Fruit fly (Drosophila melanogaster) whole organism, embryonic: ENCODE results near the gene HHEX.

Source experiments
- CG10147 ChIP-seq: fragments of 200-800 bp; sonication (Bioruptor generic); optimal IDR thresholded peaks from 2 replicates; lab custom pipeline; 2019; ENCODE audit warnings: missing biosample characterization, mild to moderate bottlenecking, missing genetic modification characterization, moderate library complexity
- CG11695 ChIP-seq: fragments of 200-800 bp; sonication (Bioruptor generic); IDR thresholded peaks from 3 replicates; pipeline ENCODE4 v1.3.6; 2022; ENCODE audit warnings: missing biosample characterization, missing genetic modification characterization
- CG12659 ChIP-seq: fragments of 200-800 bp; sonication (Bioruptor generic); optimal IDR thresholded peaks from 3 replicates; lab custom pipeline; 2017; ENCODE audit warnings: mild to moderate bottlenecking, missing biosample characterization, missing genetic modification reagents, missing genetic modification characterization
- CG12769 ChIP-seq: fragments of 200-800 bp; sonication (Bioruptor generic); optimal IDR thresholded peaks from 2 replicates; lab custom pipeline; 2019; ENCODE audit warnings: missing biosample characterization, mild to moderate bottlenecking, missing genetic modification characterization, moderate library complexity
- CG13296 ChIP-seq: fragments of 200-800 bp; sonication (Bioruptor generic); optimal IDR thresholded peaks from 3 replicates; lab custom pipeline; 2018; ENCODE audit warnings: missing biosample characterization, mild to moderate bottlenecking, missing genetic modification characterization
- CG2678 ChIP-seq: fragments of 200-800 bp; sonication (Bioruptor generic); optimal IDR thresholded peaks from 3 replicates; lab custom pipeline; 2019; ENCODE audit warnings: missing biosample characterization, mild to moderate bottlenecking, missing genetic modification characterization, moderate library complexity
- CG2712 ChIP-seq: fragments of 200-800 bp; optimal IDR thresholded peaks from 3 replicates; lab custom pipeline; 2019; ENCODE audit warnings: missing biosample characterization, mild to moderate bottlenecking, missing genetic modification characterization, moderate library complexity
- CG32767 ChIP-seq: fragments of 200-800 bp; sonication (Bioruptor generic); IDR thresholded peaks from 2 replicates; pipeline ENCODE4 v1.3.6; 2022; ENCODE audit warnings: missing biosample characterization, missing genetic modification characterization
- CG3838 ChIP-seq: fragments of 200-800 bp; sonication (Bioruptor generic); optimal IDR thresholded peaks from 3 replicates; lab custom pipeline; 2016; ENCODE audit warnings: missing biosample characterization, missing genetic modification characterization
- CG42726 ChIP-seq: fragments of 200-800 bp; sonication (Bioruptor generic); IDR thresholded peaks from 2 replicates; pipeline ENCODE4 v1.3.6; 2022; ENCODE audit warnings: missing biosample characterization, missing genetic modification characterization; ENCODE audit not compliant: partially characterized antibody
- CG4404 ChIP-seq: fragments of 200-800 bp; sonication (Bioruptor generic); IDR thresholded peaks from 2 replicates; pipeline ENCODE4 v1.3.6; 2022; ENCODE audit warnings: missing biosample characterization, missing genetic modification characterization
- CG7271 ChIP-seq: fragments of 200-800 bp; sonication (Bioruptor generic); optimal IDR thresholded peaks from 2 replicates; lab custom pipeline; 2018; ENCODE audit warnings: missing biosample characterization, mild to moderate bottlenecking, missing genetic modification characterization, moderate library complexity
- CG7987 ChIP-seq: fragments of 200-800 bp; sonication (Bioruptor generic); optimal IDR thresholded peaks from 2 replicates; lab custom pipeline; 2018; ENCODE audit warnings: missing biosample characterization, mild to moderate bottlenecking, missing genetic modification characterization, moderate library complexity
- D19B ChIP-seq: fragments of 200-800 bp; sonication (Bioruptor generic); optimal IDR thresholded peaks from 2 replicates; lab custom pipeline; 2017; ENCODE audit warnings: missing biosample characterization, mild to moderate bottlenecking, missing genetic modification characterization
- Dip3 ChIP-seq: fragments of 200-800 bp; sonication (Bioruptor generic); optimal IDR thresholded peaks from 3 replicates; lab custom pipeline; 2016; ENCODE audit warnings: missing biosample characterization, missing genetic modification characterization
- Ets65A ChIP-seq: fragments of 200-800 bp; sonication (Bioruptor generic); peaks from one replicate; lab custom pipeline; 2016; ENCODE audit warnings: missing biosample characterization, missing genetic modification characterization
- HLH4C ChIP-seq: fragments of 200-800 bp; sonication (Bioruptor generic); IDR thresholded peaks from 3 replicates; pipeline ENCODE4 v1.3.6; 2022; ENCODE audit warnings: missing biosample characterization, missing genetic modification characterization; ENCODE audit not compliant: partially characterized antibody
- MBD-R2 ChIP-seq: fragments of 200-800 bp; sonication (Bioruptor generic); IDR thresholded peaks from 2 replicates; pipeline ENCODE4 v1.3.6; 2022; ENCODE audit warnings: missing biosample characterization, missing genetic modification characterization
- Med ChIP-seq: fragments of 200-800 bp; sonication (Bioruptor generic); peaks from one replicate; lab custom pipeline; 2016; ENCODE audit warnings: missing biosample characterization, missing genetic modification characterization, mild to moderate bottlenecking, inconsistent platforms, moderate library complexity
- NC2β ChIP-seq: fragments of 200-800 bp; sonication (Bioruptor generic); optimal IDR thresholded peaks from 2 replicates; lab custom pipeline; 2016; ENCODE audit warnings: missing biosample characterization, missing genetic modification characterization
- Nf-YB ChIP-seq: fragments of 200-800 bp; sonication (Bioruptor generic); optimal IDR thresholded peaks from 3 replicates; lab custom pipeline; 2019; ENCODE audit warnings: missing biosample characterization, mild to moderate bottlenecking, missing genetic modification characterization, moderate library complexity
- NfI ChIP-seq: fragments of 200-800 bp; sonication (Bioruptor generic); optimal IDR thresholded peaks from 3 replicates; lab custom pipeline; 2018; ENCODE audit warnings: missing biosample characterization, mild to moderate bottlenecking, missing genetic modification characterization, moderate library complexity
- Sin3A ChIP-seq: fragments of >200 bp; optimal IDR thresholded peaks from 2 replicates; lab custom pipeline; 2018
- Sry-δ ChIP-seq: fragments of 200-800 bp; sonication (Bioruptor generic); optimal IDR thresholded peaks from 2 replicates; lab custom pipeline; 2016; ENCODE audit warnings: missing biosample characterization, missing genetic modification characterization
- Xbp1 ChIP-seq: fragments of 200-800 bp; sonication (Bioruptor generic); optimal IDR thresholded peaks from 3 replicates; lab custom pipeline; 2016; ENCODE audit warnings: missing biosample characterization, mild to moderate bottlenecking, missing genetic modification characterization
- Xrp1 ChIP-seq: fragments of 200-800 bp; sonication (Bioruptor generic); IDR thresholded peaks from 2 replicates; pipeline ENCODE4 v1.3.6; 2022; ENCODE audit warnings: missing biosample characterization, missing genetic modification characterization
- ase ChIP-seq: fragments of 200-800 bp; sonication (Bioruptor generic); IDR thresholded peaks from 3 replicates; pipeline ENCODE4 v1.3.6; 2022; ENCODE audit warnings: missing biosample characterization, missing genetic modification characterization
- cas ChIP-seq: fragments of 200-800 bp; sonication (Bioruptor generic); IDR thresholded peaks from 2 replicates; pipeline ENCODE4 v1.3.6; 2022; ENCODE audit warnings: missing biosample characterization, missing genetic modification characterization
- chif ChIP-seq, 2 experiments: fragments of 200-800 bp; sonication (Bioruptor generic); optimal IDR thresholded peaks; 3 replicates each; lab custom pipeline; 2016; ENCODE audit warnings: missing biosample characterization in 2 of 2, missing genetic modification characterization in 2 of 2
- cwo ChIP-seq: fragments of 200-800 bp; sonication (Bioruptor generic); optimal IDR thresholded peaks from 3 replicates; lab custom pipeline; 2017; ENCODE audit warnings: missing biosample characterization, missing genetic modification characterization, mild to moderate bottlenecking, moderate library complexity, missing genetic modification reagents
- emc ChIP-seq: fragments of 200-800 bp; sonication (Bioruptor generic); optimal IDR thresholded peaks from 2 replicates; lab custom pipeline; 2016; ENCODE audit warnings: missing biosample characterization, missing genetic modification characterization
- ems ChIP-seq: fragments of 200-800 bp; sonication (Bioruptor generic); optimal IDR thresholded peaks from 3 replicates; lab custom pipeline; 2016; ENCODE audit warnings: missing biosample characterization, missing genetic modification characterization
- ftz-f1 ChIP-seq: fragments of 200-800 bp; sonication (Bioruptor generic); optimal IDR thresholded peaks from 2 replicates; lab custom pipeline; 2016; ENCODE audit warnings: missing biosample characterization, missing genetic modification characterization
- gcm ChIP-seq: fragments of 200-800 bp; sonication (Bioruptor generic); optimal IDR thresholded peaks from 2 replicates; lab custom pipeline; 2019; ENCODE audit warnings: missing biosample characterization, mild to moderate bottlenecking, missing genetic modification characterization, moderate library complexity
- her ChIP-seq: fragments of 200-800 bp; sonication (Bioruptor generic); optimal IDR thresholded peaks from 2 replicates; lab custom pipeline; 2016; ENCODE audit warnings: missing biosample characterization, missing genetic modification characterization
- inv ChIP-seq: fragments of 200-800 bp; sonication (Bioruptor generic); IDR thresholded peaks from 2 replicates; pipeline ENCODE4 v1.3.6; 2022; ENCODE audit warnings: missing biosample characterization, missing genetic modification characterization; ENCODE audit not compliant: partially characterized antibody
- kah ChIP-seq: fragments of 200-800 bp; sonication (Bioruptor generic); optimal IDR thresholded peaks from 2 replicates; lab custom pipeline; 2018; ENCODE audit warnings: missing biosample characterization, mild to moderate bottlenecking, missing genetic modification characterization
- lab ChIP-seq: fragments of 200-800 bp; sonication (Bioruptor generic); optimal IDR thresholded peaks from 3 replicates; lab custom pipeline; 2017; ENCODE audit warnings: missing biosample characterization, missing genetic modification characterization, mild to moderate bottlenecking, moderate library complexity, missing genetic modification reagents
- nerfin-1 ChIP-seq: fragments of 200-800 bp; sonication (Bioruptor generic); optimal IDR thresholded peaks from 3 replicates; lab custom pipeline; 2019; ENCODE audit warnings: missing biosample characterization, mild to moderate bottlenecking, missing genetic modification characterization, moderate library complexity
- phol ChIP-seq: fragments of 200-800 bp; sonication (Bioruptor generic); optimal IDR thresholded peaks from 3 replicates; lab custom pipeline; 2018; ENCODE audit warnings: missing biosample characterization, mild to moderate bottlenecking, missing genetic modification characterization, moderate library complexity
- sd ChIP-seq: fragments of 200-800 bp; sonication (Bioruptor generic); optimal IDR thresholded peaks from 3 replicates; lab custom pipeline; 2018; ENCODE audit warnings: missing biosample characterization, mild to moderate bottlenecking, missing genetic modification characterization, moderate library complexity
- sim ChIP-seq: fragments of 200-800 bp; sonication (Bioruptor generic); IDR thresholded peaks from 2 replicates; pipeline ENCODE4 v1.3.6; 2022; ENCODE audit warnings: missing biosample characterization, missing genetic modification characterization
- slbo ChIP-seq: fragments of 200-800 bp; sonication (Bioruptor generic); IDR thresholded peaks from 2 replicates; pipeline ENCODE4 v1.3.6; 2022; ENCODE audit warnings: missing biosample characterization, missing genetic modification characterization
- sob ChIP-seq: fragments of 200-800 bp; sonication (Bioruptor generic); IDR thresholded peaks from 2 replicates; pipeline ENCODE4 v1.3.6; 2022; ENCODE audit warnings: missing biosample characterization, missing genetic modification characterization
- tin ChIP-seq: fragments of 200-800 bp; sonication (Bioruptor generic); optimal IDR thresholded peaks from 3 replicates; lab custom pipeline; 2016; ENCODE audit warnings: missing biosample characterization, missing genetic modification characterization
- unc-4 ChIP-seq: fragments of 200-800 bp; sonication (Bioruptor generic); IDR thresholded peaks from 2 replicates; pipeline ENCODE4 v1.3.6; 2022; ENCODE audit warnings: missing biosample characterization, missing genetic modification characterization; ENCODE audit not compliant: partially characterized antibody
- vfl ChIP-seq: fragments of 200-800 bp; sonication (Bioruptor generic); optimal IDR thresholded peaks from 2 replicates; lab custom pipeline; 2016; ENCODE audit warnings: missing biosample characterization, missing genetic modification characterization
- yki ChIP-seq: fragments of >200 bp; optimal IDR thresholded peaks from 3 replicates; lab custom pipeline; 2018
- zen ChIP-seq: fragments of 200-800 bp; sonication (Bioruptor generic); optimal IDR thresholded peaks from 3 replicates; lab custom pipeline; 2018; ENCODE audit warnings: missing biosample characterization, mild to moderate bottlenecking, missing genetic modification characterization, moderate library complexity

HHEX gene

DNA sequence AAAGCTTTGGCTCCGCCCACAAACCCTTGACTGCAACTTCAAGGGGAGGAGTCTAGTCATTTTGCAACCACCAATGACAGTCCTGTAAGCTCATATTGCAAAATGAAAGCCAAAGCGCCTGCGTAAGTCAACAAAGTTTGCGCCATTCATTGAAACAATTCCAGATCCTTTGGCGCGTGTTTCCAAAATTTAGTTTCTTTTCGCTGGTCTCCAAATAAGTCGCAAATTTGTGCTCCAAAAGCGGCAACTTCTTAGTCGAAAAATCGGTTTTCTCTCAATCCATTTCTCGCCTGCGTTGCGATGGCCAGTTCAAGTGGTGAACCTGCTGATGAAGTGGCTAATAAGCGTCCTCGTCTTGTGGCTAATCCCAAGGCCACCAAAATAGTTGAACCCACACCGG, 7.0 kb downstream of the HHEX start, which contains the start of gene dmrt93B:
TSS of gene dmrt93B (plus strand) at position 301 of the 400 bp plus-strand sequence.
- TF ChIP-seq Sin3A (lab: Kevin White, UChicago) (no peak), HLH4C (GFP tag; lab: Robert Waterston, UW) (no peak), CG42726 (no peak), Nf-YB (GFP tag; lab: Kevin White, UChicago) (peak; percentile 7)
- TF ChIP-seq, all 482 proteins: peak for 1

DNA sequence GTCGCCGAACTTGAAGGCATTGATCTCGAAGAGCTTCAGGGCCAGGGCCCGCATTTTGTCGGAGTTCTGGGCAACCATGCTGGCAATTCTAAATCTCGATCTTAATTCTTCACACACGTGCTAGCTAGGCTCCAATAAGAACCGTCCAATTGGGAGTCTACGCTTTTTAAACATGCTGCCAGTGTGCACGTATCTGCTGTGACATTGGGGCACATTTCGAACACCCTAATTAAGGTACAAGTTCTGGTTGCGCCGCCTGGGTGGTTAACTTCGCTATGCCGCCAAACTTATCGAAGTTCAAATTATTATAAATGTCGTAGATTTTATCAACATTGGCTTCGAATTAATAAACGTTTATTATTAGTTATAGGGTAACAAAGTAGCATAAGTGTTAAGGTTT, 7.6 kb downstream of the HHEX start, which contains the start of gene r-l:
TSS of gene r-l (minus strand) at position 179 of the 400 bp plus-strand sequence.
- TF ChIP-seq NfI (GFP tag; lab: Kevin White, UChicago): no peak
- no peak for TF ChIP-seq her
- TF ChIP-seq unc-4 (GFP tag; lab: Robert Waterston, UW): no peak
- no peak for TF ChIP-seq CG32767
- TF ChIP-seq Xrp1: no peak
- no peak for TF ChIP-seq sim
- TF ChIP-seq Xbp1: no peak
- TF ChIP-seq CG13296 (GFP tag; lab: Kevin White, UChicago): no peak
- no peak for TF ChIP-seq nerfin-1 (tag; lab: Kevin White, UChicago)
- TF ChIP-seq CG2678: no peak
- TF ChIP-seq ase: no peak
- peak; percentile 80 for TF ChIP-seq ftz-f1 (GFP tag; lab: Kevin White, UChicago)
- no peak for TF ChIP-seq CG4404 (GFP tag; lab: Robert Waterston, UW)
- no peak for TF ChIP-seq CG3838
- peak; percentile 76 for TF ChIP-seq zen (tag; lab: Kevin White, UChicago)
- no peak for TF ChIP-seq emc
- TF ChIP-seq vfl (GFP tag; lab: Kevin White, UChicago): no peak
- TF ChIP-seq lab (GFP tag; lab: Kevin White, UChicago): no peak
- peak; percentile 84 for TF ChIP-seq MBD-R2 (GFP tag; lab: Robert Waterston, UW)
- no peak for TF ChIP-seq CG7271 (tag; lab: Kevin White, UChicago)
- TF ChIP-seq yki (lab: Kevin White, UChicago): no peak
- no peak for TF ChIP-seq D19B
- no peak for TF ChIP-seq tin
- TF ChIP-seq Sry-δ (GFP tag; lab: Kevin White, UChicago): peak; percentile 67
- no peak for TF ChIP-seq slbo (GFP tag; lab: Robert Waterston, UW)
- peak; percentile 32 for TF ChIP-seq CG10147 (GFP tag; lab: Kevin White, UChicago)
- TF ChIP-seq HLH4C (GFP tag; lab: Robert Waterston, UW): peak; percentile 19; the same call in 1 of the 3 replicates
- TF ChIP-seq sob (GFP tag; lab: Robert Waterston, UW): 0 out of 2 replicates have a peak, but pooled peaks have one; percentile 19
- peak; percentile 18 for TF ChIP-seq NC2β
- peak; percentile 88 for TF ChIP-seq Med (GFP tag; lab: Kevin White, UChicago)
- peak; percentile 20 for TF ChIP-seq sd (tag; lab: Kevin White, UChicago)
- peak; percentile 2 for TF ChIP-seq gcm (GFP tag; lab: Kevin White, UChicago)
- no peak for TF ChIP-seq cas
- TF ChIP-seq Dip3: peak; percentile 15
- peak; percentile 39 for TF ChIP-seq CG2712 (tag; lab: Kevin White, UChicago)
- TF ChIP-seq inv: no peak
- no peak for TF ChIP-seq chif (GFP tag; optimal IDR thresholded peaks at IDR 0.05; lab: Kevin White, UChicago)
- no peak for TF ChIP-seq ems (GFP tag; lab: Kevin White, UChicago)
- TF ChIP-seq phol: peak; percentile 60
- peak; percentile 40 for TF ChIP-seq cwo (GFP tag; lab: Kevin White, UChicago)
- TF ChIP-seq kah (GFP tag; lab: Kevin White, UChicago): no peak
- peak; percentile 42 for TF ChIP-seq CG12769
- TF ChIP-seq CG12659 (GFP tag; lab: Kevin White, UChicago): peak; percentile 56
- TF ChIP-seq CG11695 (GFP tag; lab: Robert Waterston, UW): no peak
- no peak for TF ChIP-seq CG7987 (GFP tag; lab: Kevin White, UChicago)
- TF ChIP-seq Ets65A (GFP tag; lab: Kevin White, UChicago): no peak
